Fruit fly (Drosophila melanogaster) whole organism, prepupa: ENCODE measurements around the gene Mical.

Source experiments
- Blimp-1 ChIP-seq: fragments of 200-800 bp; sonication (Bioruptor generic); optimal IDR thresholded peaks from 3 replicates; lab custom pipeline; 2017; ENCODE audit warnings: missing biosample characterization, missing genetic modification characterization, mild to moderate bottlenecking, moderate library complexity, missing genetic modification reagents
- CG11902 ChIP-seq: fragments of 200-800 bp; sonication (Bioruptor generic); optimal IDR thresholded peaks from 3 replicates; lab custom pipeline; 2016; ENCODE audit warnings: missing biosample characterization, missing genetic modification characterization
- CG15336 ChIP-seq: fragments of 200-800 bp; sonication (Bioruptor generic); IDR thresholded peaks from 2 replicates; pipeline ENCODE4 v1.3.6; 2022; ENCODE audit warnings: missing biosample characterization, missing genetic modification characterization
- CG3032 ChIP-seq: fragments of 200-800 bp; optimal IDR thresholded peaks from 2 replicates; lab custom pipeline; 2019; ENCODE audit warnings: missing biosample characterization, mild to moderate bottlenecking, missing genetic modification characterization, moderate library complexity
- CG31627 ChIP-seq: fragments of 200-800 bp; sonication (Bioruptor generic); optimal IDR thresholded peaks from 3 replicates; lab custom pipeline; 2016; ENCODE audit warnings: missing biosample characterization, missing genetic modification characterization
- CG32006 ChIP-seq: fragments of 200-800 bp; sonication (Bioruptor generic); optimal IDR thresholded peaks from 3 replicates; lab custom pipeline; 2017; ENCODE audit warnings: missing biosample characterization, mild to moderate bottlenecking, missing genetic modification characterization
- CG3919 ChIP-seq: fragments of 200-800 bp; sonication (Bioruptor generic); optimal IDR thresholded peaks from 3 replicates; lab custom pipeline; 2016; ENCODE audit warnings: missing biosample characterization, missing genetic modification characterization
- CG6163 ChIP-seq: fragments of 200-800 bp; sonication (Bioruptor generic); IDR thresholded peaks from 3 replicates; pipeline ENCODE4 v1.3.6; 2022; ENCODE audit warnings: missing biosample characterization, missing genetic modification characterization
- CG6792 ChIP-seq: fragments of 200-800 bp; sonication (Bioruptor generic); optimal IDR thresholded peaks from 3 replicates; lab custom pipeline; 2016; ENCODE audit warnings: missing biosample characterization, missing genetic modification characterization
- CG6854 ChIP-seq: fragments of 200-800 bp; sonication (Bioruptor generic); optimal IDR thresholded peaks from 2 replicates; lab custom pipeline; 2017; ENCODE audit warnings: missing biosample characterization, mild to moderate bottlenecking, missing genetic modification characterization
- CG8119 ChIP-seq: fragments of 200-800 bp; sonication (Bioruptor generic); IDR thresholded peaks from 3 replicates; pipeline ENCODE4 v1.3.6; 2022; ENCODE audit warnings: missing biosample characterization, missing genetic modification characterization
- CG9139 ChIP-seq: fragments of 200-800 bp; sonication (Bioruptor generic); optimal IDR thresholded peaks from 3 replicates; lab custom pipeline; 2017; ENCODE audit warnings: missing biosample characterization, mild to moderate bottlenecking, missing genetic modification characterization
- Eip78C ChIP-seq: fragments of 200-800 bp; sonication (Bioruptor generic); peaks from one replicate; lab custom pipeline; 2016; ENCODE audit warnings: missing biosample characterization, missing genetic modification characterization
- Eip93F ChIP-seq: fragments of 200-800 bp; sonication (Bioruptor generic); optimal IDR thresholded peaks from 2 replicates; lab custom pipeline; 2016; ENCODE audit warnings: missing biosample characterization, mild to moderate bottlenecking, missing genetic modification characterization
- Ets21C ChIP-seq: fragments of 200-800 bp; sonication (Bioruptor generic); optimal IDR thresholded peaks from 3 replicates; lab custom pipeline; 2016; ENCODE audit warnings: missing biosample characterization, missing genetic modification characterization
- Ets96B ChIP-seq: fragments of 200-800 bp; optimal IDR thresholded peaks from 2 replicates; lab custom pipeline; 2019; ENCODE audit warnings: missing biosample characterization, mild to moderate bottlenecking, missing genetic modification characterization, moderate library complexity
- Gug ChIP-seq: fragments of 200-800 bp; sonication (Bioruptor generic); IDR thresholded peaks from 2 replicates; pipeline ENCODE4 v1.3.6; 2022; ENCODE audit warnings: missing biosample characterization, missing genetic modification characterization
- Hr38 ChIP-seq: sonication (Bioruptor generic); optimal IDR thresholded peaks from 2 replicates; lab custom pipeline; 2016; ENCODE audit warnings: missing biosample characterization, missing genetic modification characterization
- Hr39 ChIP-seq: fragments of 200-800 bp; sonication (Bioruptor generic); optimal IDR thresholded peaks from 2 replicates; lab custom pipeline; 2016; ENCODE audit warnings: missing biosample characterization, missing genetic modification characterization
- Lpt ChIP-seq: fragments of 200-800 bp; sonication (Bioruptor generic); optimal IDR thresholded peaks from 3 replicates; lab custom pipeline; 2016; ENCODE audit warnings: missing biosample characterization, missing genetic modification characterization
- Met ChIP-seq: fragments of 200-800 bp; sonication (Bioruptor generic); optimal IDR thresholded peaks from 3 replicates; lab custom pipeline; 2016; ENCODE audit warnings: missing biosample characterization, missing genetic modification characterization
- Smox ChIP-seq: fragments of 200-800 bp; sonication (Bioruptor generic); optimal IDR thresholded peaks from 3 replicates; lab custom pipeline; 2016; ENCODE audit warnings: missing biosample characterization, missing genetic modification characterization
- achi ChIP-seq: fragments of 200-800 bp; sonication (Bioruptor generic); optimal IDR thresholded peaks from 3 replicates; lab custom pipeline; 2016; ENCODE audit warnings: missing biosample characterization, missing genetic modification characterization
- cyc ChIP-seq: fragments of 200-800 bp; sonication (Bioruptor generic); optimal IDR thresholded peaks from 3 replicates; lab custom pipeline; 2016; ENCODE audit warnings: missing biosample characterization, missing genetic modification characterization
- dac ChIP-seq: fragments of 200-800 bp; sonication (Bioruptor generic); optimal IDR thresholded peaks from 2 replicates; lab custom pipeline; 2017; ENCODE audit warnings: missing biosample characterization, mild to moderate bottlenecking, missing genetic modification characterization
- esn ChIP-seq: fragments of 200-800 bp; sonication (Bioruptor generic); optimal IDR thresholded peaks from 2 replicates; lab custom pipeline; 2016; ENCODE audit warnings: missing biosample characterization, mild to moderate bottlenecking, missing genetic modification characterization, moderate library complexity
- fkh ChIP-seq: fragments of 200-800 bp; sonication (Bioruptor generic); optimal IDR thresholded peaks from 3 replicates; lab custom pipeline; 2017; ENCODE audit warnings: missing biosample characterization, mild to moderate bottlenecking, missing genetic modification characterization, moderate library complexity
- net ChIP-seq: fragments of 200-800 bp; sonication (Bioruptor generic); optimal IDR thresholded peaks from 3 replicates; lab custom pipeline; 2016; ENCODE audit warnings: missing biosample characterization, missing genetic modification characterization
- pdm3 ChIP-seq: fragments of 200-800 bp; sonication (Bioruptor generic); optimal IDR thresholded peaks from 3 replicates; lab custom pipeline; 2016; ENCODE audit warnings: missing biosample characterization, missing genetic modification characterization
- spab ChIP-seq: fragments of 200-800 bp; sonication (Bioruptor generic); optimal IDR thresholded peaks from 2 replicates; lab custom pipeline; 2017; ENCODE audit warnings: missing biosample characterization, mild to moderate bottlenecking, missing genetic modification characterization, missing genetic modification reagents
- ss ChIP-seq, 2 experiments: fragments of 200-800 bp; sonication (Bioruptor generic); optimal IDR thresholded peaks; 2 replicates in 1 of 2; 3 replicates in 1 of 2; lab custom pipeline; 2017 to 2018; ENCODE audit warnings: mild to moderate bottlenecking in 2 of 2, missing biosample characterization in 2 of 2, missing genetic modification characterization in 2 of 2, moderate library complexity in 1 of 2
- svp ChIP-seq: fragments of 200-800 bp; sonication (Bioruptor generic); peaks from one replicate; lab custom pipeline; 2016; ENCODE audit warnings: missing biosample characterization, missing genetic modification characterization
- topi ChIP-seq: fragments of 200-800 bp; sonication (Bioruptor generic); optimal IDR thresholded peaks from 3 replicates; lab custom pipeline; 2016; ENCODE audit warnings: missing biosample characterization, missing genetic modification characterization

The Mical gene

DNA sequence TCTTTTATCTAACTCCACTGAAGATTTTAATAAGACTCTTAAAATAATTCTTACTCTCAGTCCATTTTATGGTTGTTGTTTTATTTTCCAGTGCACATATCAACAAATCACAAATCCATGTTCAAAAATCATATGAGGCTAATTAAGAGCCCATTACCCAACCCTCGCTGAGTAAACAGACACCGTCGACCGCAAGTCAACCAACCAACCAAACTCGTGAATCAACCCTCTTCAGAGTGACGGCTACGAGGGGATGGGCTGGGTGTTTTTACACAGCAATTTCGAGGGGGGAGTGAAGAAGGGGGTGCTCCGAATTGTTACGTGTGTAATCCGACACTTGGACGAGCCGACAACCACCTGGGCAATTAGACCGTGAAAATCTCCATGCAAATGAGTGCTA is 26.1 kb upstream of the Mical start:
- TF ChIP-seq esn (GFP tag; lab: Kevin White, UChicago) = no peak
- peak; percentile 28 for TF ChIP-seq svp
- TF ChIP-seq CG11902 = no peak
- no peak for TF ChIP-seq CG6163

DNA sequence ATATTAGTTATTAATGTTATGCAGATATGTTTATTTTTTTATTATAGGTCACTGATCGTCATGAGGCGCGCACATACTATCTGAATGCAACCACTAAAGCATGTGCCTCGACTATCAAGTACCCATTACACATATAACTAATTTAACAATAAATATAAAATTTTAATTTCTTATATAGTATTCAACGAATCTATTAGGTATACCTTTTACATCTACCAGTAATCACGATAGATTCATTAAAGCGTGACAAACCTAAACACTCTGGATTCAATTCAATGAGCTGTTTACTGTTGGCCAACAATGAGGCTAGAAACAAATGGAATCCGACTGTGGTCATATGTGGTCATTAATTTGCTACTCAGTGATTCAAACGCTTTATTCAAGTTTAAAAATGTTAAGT is 24.9 kb upstream of the Mical start, which contains the start of gene CG33784:
CG33784 (plus strand) TSS at position 301 of the 400 bp plus-strand sequence.
- TF ChIP-seq CG3919 (GFP tag; lab: Kevin White, UChicago) = no peak
- TF ChIP-seq, all 60 proteins: peak for 0

DNA sequence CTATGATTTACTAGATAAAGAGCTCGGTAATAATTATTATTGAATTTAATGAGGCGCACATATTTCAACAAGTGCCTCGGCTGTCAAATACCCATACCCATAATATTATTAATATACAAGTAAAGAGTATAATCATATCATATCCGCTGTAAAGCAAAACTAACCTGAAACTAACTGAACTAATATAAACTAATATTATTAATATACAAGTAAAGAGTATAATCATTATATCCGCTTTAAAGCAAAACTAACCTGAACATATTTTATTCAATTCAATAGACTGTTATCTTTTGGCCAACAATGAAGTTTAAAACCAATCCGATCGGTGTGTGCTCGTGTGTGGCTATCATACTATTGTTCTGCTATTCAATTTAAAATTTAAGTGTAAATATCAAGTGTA is 23.8 kb upstream of the Mical start, which contains the start of gene CG33783:
CG33783 (plus strand) TSS at position 301 of the 400 bp plus-strand sequence.
- TF ChIP-seq Ets21C (GFP tag; lab: Kevin White, UChicago) = no peak
- TF ChIP-seq Ets96B (tag; lab: Kevin White, UChicago) = no peak
- TF ChIP-seq CG6854 (GFP tag; lab: Kevin White, UChicago) = no peak
- TF ChIP-seq achi (GFP tag; lab: Kevin White, UChicago) = no peak
- TF ChIP-seq pdm3 (GFP tag; lab: Kevin White, UChicago) = no peak
- TF ChIP-seq Blimp-1 = no peak
- no peak for TF ChIP-seq net (GFP tag; lab: Kevin White, UChicago)
- TF ChIP-seq CG3032 (tag; lab: Kevin White, UChicago) = no peak
- no peak for TF ChIP-seq Met (GFP tag; lab: Kevin White, UChicago)
- TF ChIP-seq Hr38 (GFP tag; lab: Kevin White, UChicago) = no peak
- TF ChIP-seq Smox (GFP tag; lab: Kevin White, UChicago) = no peak

DNA sequence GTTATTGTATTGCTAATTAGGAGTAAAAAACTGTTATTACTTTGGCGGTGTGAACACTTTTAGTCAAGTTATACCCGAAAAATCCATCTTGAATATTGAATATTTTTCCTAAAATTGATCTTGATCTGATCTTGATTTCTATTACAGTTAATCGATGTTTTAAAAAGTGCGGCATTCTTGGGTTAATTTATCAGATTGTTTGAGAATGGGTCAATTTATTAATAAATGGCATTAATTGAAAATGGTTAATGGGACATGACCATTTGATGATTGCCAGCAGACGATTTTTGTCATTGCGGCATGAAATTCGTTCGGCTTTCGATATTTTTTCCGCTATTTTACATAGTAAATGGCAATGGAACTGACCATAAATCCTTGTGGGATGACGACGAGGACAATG is 21.0 kb upstream of the Mical start, which contains the start of gene CG33631:
CG33631 (plus strand) TSS at position 301 of the 400 bp plus-strand sequence.
- TF ChIP-seq fkh (no peak), Lpt (GFP tag; lab: Kevin White, UChicago) (no peak), ss (GFP tag; optimal IDR thresholded peaks at IDR 0.05; lab: Kevin White, UChicago) (no peak), CG32006 (GFP tag; lab: Kevin White, UChicago) (no peak), topi (GFP tag; lab: Kevin White, UChicago) (no peak), cyc (GFP tag; lab: Kevin White, UChicago) (no peak), Hr38 (GFP tag; lab: Kevin White, UChicago) (no peak), Met (GFP tag; lab: Kevin White, UChicago) (no peak), Hr39 (GFP tag; lab: Kevin White, UChicago) (no peak), CG6854 (GFP tag; lab: Kevin White, UChicago) (no peak), achi (GFP tag; lab: Kevin White, UChicago) (no peak), dac (GFP tag; lab: Kevin White, UChicago) (no peak), CG6792 (no peak), Gug (GFP tag; lab: Robert Waterston, UW) (no peak), CG8119 (GFP tag; lab: Robert Waterston, UW) (no peak), CG9139 (GFP tag; lab: Kevin White, UChicago) (no peak), spab (GFP tag; lab: Kevin White, UChicago) (no peak), Eip78C (GFP tag; lab: Kevin White, UChicago) (no peak), Eip93F (no peak)

DNA sequence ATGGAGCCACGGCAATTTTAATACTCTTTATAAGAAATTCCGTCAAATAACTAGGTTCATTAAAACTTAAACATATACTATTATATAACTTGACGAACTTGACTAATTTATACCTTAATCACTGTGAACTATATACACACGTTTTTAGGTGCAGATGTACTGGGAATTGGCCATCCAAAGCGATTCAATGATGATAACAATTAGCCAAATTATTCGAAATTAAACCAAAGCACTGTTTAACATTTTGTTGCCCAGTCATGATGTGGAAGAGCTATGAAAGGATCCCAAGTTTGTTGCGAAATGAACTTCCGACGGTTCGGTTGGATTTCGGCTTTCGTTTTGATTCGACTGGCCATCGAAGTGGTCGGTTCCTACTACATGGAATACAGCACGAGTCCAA is 19.6 kb upstream of the Mical start, which contains the start of gene CG33630:
CG33630 (plus strand) TSS at position 301 of the 400 bp plus-strand sequence.
- TF ChIP-seq CG6163 (no peak), CG31627 (GFP tag; lab: Kevin White, UChicago) (no peak), CG15336 (no peak), Eip78C (GFP tag; lab: Kevin White, UChicago) (no peak)
